Worm (Caenorhabditis elegans) whole organism, young adult: Measurements from ENCODE around the gene F32D8.1.
"Not testable (repeated sequence)": the region's sequence is repeated elsewhere in the genome, so short reads cannot be mapped to it uniquely, and the experiment has no call there.

Experiments
- C06A6.2 ChIP-seq: fragments of 200-800 bp; sonication (Bioruptor generic); conservative IDR thresholded peaks from 2 replicates; pipeline ENCODE4 v1.3.6; 2022; ENCODE audit warnings: missing genetic modification characterization, missing compliant biosample characterization
- F23B12.7 ChIP-seq: sonication (generic microtip); optimal IDR thresholded peaks from 2 replicates; lab custom pipeline; 2017; ENCODE audit warnings: missing genetic modification characterization, mild to moderate bottlenecking, missing compliant biosample characterization, antibody characterized with exemption, moderate library complexity; ENCODE audit not compliant: insufficient read depth
- F52B5.7 ChIP-seq: sonication (generic microtip); optimal IDR thresholded peaks from 2 replicates; lab custom pipeline; 2016; ENCODE audit warnings: mild to moderate bottlenecking, missing genetic modification characterization, missing compliant biosample characterization
- F57C9.4 ChIP-seq: sonication (generic microtip); optimal IDR thresholded peaks from 2 replicates; lab custom pipeline; 2017; ENCODE audit warnings: mild to moderate bottlenecking, missing genetic modification characterization, missing compliant biosample characterization
- K12H6.12 ChIP-seq: fragments of 200-800 bp; sonication (Bioruptor generic); optimal IDR thresholded peaks from 2 replicates; lab custom pipeline; 2018; ENCODE audit warnings: mild to moderate bottlenecking, missing genetic modification characterization, missing compliant biosample characterization
- T26A5.8 ChIP-seq: sonication (generic microtip); optimal IDR thresholded peaks from 2 replicates; lab custom pipeline; 2016; ENCODE audit warnings: missing genetic modification characterization, missing compliant biosample characterization
- Y56A3A.18 ChIP-seq: fragments of 200-800 bp; sonication (Bioruptor generic); IDR thresholded peaks from 2 replicates; pipeline ENCODE4 v1.3.6; 2022; ENCODE audit warnings: missing genetic modification reagents, missing genetic modification characterization, missing compliant biosample characterization
- akir-1 ChIP-seq: fragments of 200-800 bp; sonication (Bioruptor generic); optimal IDR thresholded peaks from 2 replicates; lab custom pipeline; 2018; ENCODE audit warnings: mild to moderate bottlenecking, missing genetic modification characterization, moderate library complexity, missing compliant biosample characterization
- athp-1 ChIP-seq: sonication (generic microtip); optimal IDR thresholded peaks from 2 replicates; lab custom pipeline; 2017; ENCODE audit warnings: mild to moderate bottlenecking, missing genetic modification characterization, missing compliant biosample characterization
- attf-5 ChIP-seq: fragments of 200-800 bp; sonication (Bioruptor generic); optimal IDR thresholded peaks from 2 replicates; lab custom pipeline; 2018; ENCODE audit warnings: mild to moderate bottlenecking, missing genetic modification characterization, missing compliant biosample characterization
- bed-1 ChIP-seq: fragments of 200-800 bp; sonication (Bioruptor generic); IDR thresholded peaks from 2 replicates; pipeline ENCODE4 v1.3.6; 2022; ENCODE audit warnings: missing genetic modification reagents, missing genetic modification characterization, missing compliant biosample characterization
- bed-2 ChIP-seq: fragments of 200-800 bp; sonication (Bioruptor generic); IDR thresholded peaks from 2 replicates; pipeline ENCODE4 v1.3.6; 2022; ENCODE audit warnings: missing genetic modification reagents, missing genetic modification characterization, missing compliant biosample characterization
- cebp-1 ChIP-seq, 2 experiments: fragments of 200-800 bp in 1 of 2; sonication (Bioruptor generic) in 1 of 2; sonication (generic microtip) in 1 of 2; IDR thresholded peaks in 1 of 2; optimal IDR thresholded peaks in 1 of 2; 2 replicates each; pipeline versions ENCODE4 v1.3.6 to Lab custom; 2017 to 2022; ENCODE audit warnings: missing compliant biosample characterization in 2 of 2, missing genetic modification characterization in 2 of 2, mild to moderate bottlenecking in 1 of 2, missing genetic modification reagents in 1 of 2, moderate library complexity in 1 of 2
- cebp-2 ChIP-seq: fragments of 200-800 bp; sonication (Bioruptor generic); IDR thresholded peaks from 2 replicates; pipeline ENCODE4 v1.3.6; 2022; ENCODE audit warnings: missing genetic modification characterization, missing compliant biosample characterization
- ceh-100 ChIP-seq: fragments of 200-800 bp; sonication (Bioruptor generic); IDR thresholded peaks from 2 replicates; pipeline ENCODE4 v1.3.6; 2022; ENCODE audit warnings: missing genetic modification reagents, missing genetic modification characterization, missing compliant biosample characterization
- ceh-27 ChIP-seq: fragments of 200-800 bp; sonication (Bioruptor generic); optimal IDR thresholded peaks from 2 replicates; lab custom pipeline; 2018; ENCODE audit warnings: mild to moderate bottlenecking, missing genetic modification characterization, moderate library complexity, missing compliant biosample characterization
- ceh-91 ChIP-seq: fragments of 200-800 bp; sonication (Bioruptor generic); IDR thresholded peaks from 2 replicates; pipeline ENCODE4 v1.3.6; 2022; ENCODE audit warnings: missing genetic modification reagents, missing genetic modification characterization, missing compliant biosample characterization
- dox-1 ChIP-seq: fragments of 200-800 bp; sonication (Bioruptor generic); IDR thresholded peaks from 2 replicates; pipeline ENCODE4 v1.3.6; 2022; ENCODE audit warnings: missing genetic modification reagents, missing genetic modification characterization, missing compliant biosample characterization
- efl-1 ChIP-seq: fragments of 150-350 bp; optimal IDR thresholded peaks from 2 replicates; lab custom pipeline; 2014; ENCODE audit warnings: missing biosample characterization, missing genetic modification reagents, missing genetic modification characterization
- egl-18 ChIP-seq: fragments of 200-800 bp; sonication (Bioruptor generic); IDR thresholded peaks from 2 replicates; pipeline ENCODE4 v1.3.6; 2022; ENCODE audit warnings: missing genetic modification reagents, missing genetic modification characterization, missing compliant biosample characterization
- hmg-20 ChIP-seq: fragments of 200-800 bp; sonication (Bioruptor generic); IDR thresholded peaks from 2 replicates; pipeline ENCODE4 v1.3.6; 2022; ENCODE audit warnings: missing genetic modification reagents, missing genetic modification characterization, missing compliant biosample characterization
- hsf-1 ChIP-seq: fragments of 200-800 bp; sonication (Bioruptor generic); IDR thresholded peaks from 2 replicates; pipeline ENCODE4 v1.3.6; 2022; ENCODE audit warnings: missing genetic modification reagents, missing genetic modification characterization, missing compliant biosample characterization
- lin-26 ChIP-seq: fragments of 200-800 bp; sonication (Bioruptor generic); IDR thresholded peaks from 2 replicates; pipeline ENCODE4 v1.3.6; 2022; ENCODE audit warnings: missing genetic modification reagents, missing genetic modification characterization, missing compliant biosample characterization
- lin-35 ChIP-seq, 3 experiments: fragments of 150-350 bp in 2 of 3; sonication (generic microtip) in 1 of 3; optimal IDR thresholded peaks; 2 replicates each; lab custom pipeline; 2014 to 2018; ENCODE audit warnings: missing biosample characterization in 3 of 3, missing genetic modification characterization in 3 of 3, missing genetic modification reagents in 3 of 3
- lsl-1 ChIP-seq: fragments of 200-800 bp; sonication (Bioruptor generic); optimal IDR thresholded peaks from 2 replicates; lab custom pipeline; 2018; ENCODE audit warnings: mild to moderate bottlenecking, missing genetic modification characterization, moderate library complexity, missing compliant biosample characterization
- madf-10 ChIP-seq: sonication (generic microtip); optimal IDR thresholded peaks from 2 replicates; lab custom pipeline; 2016; ENCODE audit warnings: mild to moderate bottlenecking, missing genetic modification characterization, missing compliant biosample characterization
- madf-6 ChIP-seq: fragments of 200-800 bp; sonication (Bioruptor generic); IDR thresholded peaks from 2 replicates; pipeline ENCODE4 v1.3.6; 2022; ENCODE audit warnings: missing genetic modification reagents, missing genetic modification characterization, missing compliant biosample characterization
- madf-8 ChIP-seq: fragments of 200-800 bp; sonication (Bioruptor generic); conservative IDR thresholded peaks from 2 replicates; pipeline ENCODE4 v1.3.6; 2022; ENCODE audit warnings: missing genetic modification reagents, missing genetic modification characterization, missing compliant biosample characterization
- mcd-1 ChIP-seq: fragments of 200-800 bp; sonication (Bioruptor generic); IDR thresholded peaks from 2 replicates; pipeline ENCODE4 v1.3.6; 2022; ENCODE audit warnings: missing genetic modification reagents, missing genetic modification characterization, missing compliant biosample characterization
- mes-4 ChIP-seq: sonication (generic microtip); optimal IDR thresholded peaks from 2 replicates; lab custom pipeline; 2016; ENCODE audit warnings: missing genotype, missing genetic modification characterization, missing compliant biosample characterization
- nfya-2 ChIP-seq: fragments of 200-800 bp; sonication (Bioruptor generic); IDR thresholded peaks from 2 replicates; pipeline ENCODE4 v1.3.6; 2022; ENCODE audit warnings: missing genetic modification reagents, missing genetic modification characterization, missing compliant biosample characterization
- nhr-80 ChIP-seq: sonication (generic microtip); optimal IDR thresholded peaks from 2 replicates; lab custom pipeline; 2016; ENCODE audit warnings: missing genetic modification characterization, missing compliant biosample characterization
- pbrm-1 ChIP-seq: fragments of 200-800 bp; sonication (Bioruptor generic); IDR thresholded peaks from 2 replicates; pipeline ENCODE4 v1.3.6; 2022; ENCODE audit warnings: missing genetic modification reagents, missing genetic modification characterization, missing compliant biosample characterization
- rcor-1 ChIP-seq: fragments of 200-800 bp; sonication (Bioruptor generic); IDR thresholded peaks from 2 replicates; pipeline ENCODE4 v1.3.6; 2022; ENCODE audit warnings: missing genetic modification reagents, missing genetic modification characterization, missing compliant biosample characterization
- sea-2 ChIP-seq: fragments of 200-800 bp; sonication (Bioruptor generic); IDR thresholded peaks from 2 replicates; pipeline ENCODE4 v1.3.6; 2022; ENCODE audit warnings: missing genetic modification characterization, missing compliant biosample characterization
- snpc-1.3 ChIP-seq: sonication (generic microtip); optimal IDR thresholded peaks from 2 replicates; lab custom pipeline; 2017; ENCODE audit warnings: missing genetic modification characterization, mild to moderate bottlenecking, missing compliant biosample characterization, antibody characterized with exemption, moderate library complexity, missing genotype, missing genetic modification reagents; ENCODE audit not compliant: insufficient read depth
- somi-1 ChIP-seq: fragments of 200-800 bp; sonication (Bioruptor generic); optimal IDR thresholded peaks from 2 replicates; lab custom pipeline; 2018; ENCODE audit warnings: mild to moderate bottlenecking, missing genetic modification characterization, missing compliant biosample characterization
- sptf-2 ChIP-seq: fragments of 200-800 bp; sonication (Bioruptor generic); optimal IDR thresholded peaks from 2 replicates; lab custom pipeline; 2018; ENCODE audit warnings: mild to moderate bottlenecking, missing genetic modification characterization, missing compliant biosample characterization
- zfh-2 ChIP-seq: fragments of 200-800 bp; sonication (Bioruptor generic); conservative IDR thresholded peaks from 2 replicates; pipeline ENCODE4 v1.3.6; 2022; ENCODE audit warnings: missing genetic modification reagents, missing genetic modification characterization, missing compliant biosample characterization
- ztf-25 ChIP-seq: fragments of 200-800 bp; sonication (Bioruptor generic); IDR thresholded peaks from 2 replicates; pipeline ENCODE4 v1.3.6; 2022; ENCODE audit warnings: missing genetic modification reagents, missing genetic modification characterization, missing compliant biosample characterization

The F32D8.1 gene

ce11 chrV:10861611-10862262 lies 18.9 kb upstream of the F32D8.1 start:
- TF ChIP-seq efl-1 (GFP tag; lab: Kevin White, UChicago) (no peak), bed-1 (no peak), ceh-27 (GFP tag; lab: Kevin White, UChicago) (peak; percentile 30), nhr-80 (peak; percentile 10), F23B12.7 (tag; lab: Kevin White, UChicago) (no peak), C06A6.2 (GFP tag; lab: Robert Waterston, UW) (no peak), attf-5 (GFP tag; lab: Kevin White, UChicago) (peak; percentile 18), athp-1 (tag; lab: Kevin White, UChicago) (no peak), K12H6.12 (tag; lab: Kevin White, UChicago) (peak; percentile 40), lsl-1 (GFP tag; lab: Kevin White, UChicago) (no peak), somi-1 (no peak), hsf-1 (GFP tag; lab: Robert Waterston, UW) (no peak), ceh-100 (no peak), snpc-1.3 (tag; lab: Kevin White, UChicago) (no peak), sptf-2 (no peak), madf-8 (GFP tag; lab: Robert Waterston, UW) (no peak), cebp-1 (GFP tag; IDR thresholded peaks at IDR 0.05; lab: Robert Waterston, UW) (no peak), cebp-1 (tag; optimal IDR thresholded peaks at IDR 0.05; lab: Kevin White, UChicago) (peak; percentile 27), dox-1 (GFP tag; lab: Robert Waterston, UW) (no peak)

DNA sequence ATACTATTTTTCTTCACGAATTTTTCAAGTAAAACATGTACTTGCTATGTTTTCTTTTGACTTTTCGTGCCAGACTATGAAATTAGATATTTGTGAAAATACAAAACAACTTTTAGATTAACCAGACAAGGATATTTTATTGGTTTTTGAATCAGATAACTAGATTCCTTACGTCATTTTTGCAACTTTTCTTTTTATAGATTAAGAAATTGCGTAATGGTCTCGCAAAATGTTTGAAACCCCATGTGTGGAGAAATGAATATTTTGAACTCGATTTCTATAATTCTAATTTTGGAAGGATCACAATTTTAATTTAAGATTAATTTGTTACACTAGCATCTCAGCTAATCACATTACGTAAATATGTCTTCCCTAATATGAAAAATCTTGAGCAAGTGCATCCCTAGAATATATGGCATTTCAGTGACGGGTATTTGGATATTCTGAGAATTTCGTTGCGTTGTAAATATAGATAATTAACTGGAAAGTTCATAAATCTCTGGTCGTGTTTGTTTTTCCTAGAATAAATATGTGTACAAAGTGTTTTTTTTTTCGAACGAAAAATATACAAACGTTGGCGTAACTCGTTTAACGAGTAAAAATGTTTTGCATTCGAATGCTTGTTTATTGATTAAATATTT lies 18.1 kb upstream of the F32D8.1 start:
- TF ChIP-seq madf-10 (tag; lab: Kevin White, UChicago) (no peak), mes-4 (no peak), akir-1 (no peak), nfya-2 (GFP tag; lab: Robert Waterston, UW) (no peak), rcor-1 (no peak), F57C9.4 (tag; lab: Kevin White, UChicago) (no peak)

- TF ChIP-seq lin-26 (GFP tag; lab: Robert Waterston, UW) (no peak), lin-35 (GFP tag; optimal IDR thresholded peaks at IDR 0.05; lab: Kevin White, UChicago) (no peak), T26A5.8 (tag; lab: Kevin White, UChicago) (no peak), hmg-20 (GFP tag; lab: Robert Waterston, UW) (no peak), K12H6.12 (tag; lab: Kevin White, UChicago) (no peak), lsl-1 (GFP tag; lab: Kevin White, UChicago) (no peak)
These were observed 15.0 kb upstream of the F32D8.1 start, which contains the start of gene saeg-1 for ce11 chrV:10865599-10865998. Gene saeg-1 (minus strand): TSS chrV:10865699.

DNA sequence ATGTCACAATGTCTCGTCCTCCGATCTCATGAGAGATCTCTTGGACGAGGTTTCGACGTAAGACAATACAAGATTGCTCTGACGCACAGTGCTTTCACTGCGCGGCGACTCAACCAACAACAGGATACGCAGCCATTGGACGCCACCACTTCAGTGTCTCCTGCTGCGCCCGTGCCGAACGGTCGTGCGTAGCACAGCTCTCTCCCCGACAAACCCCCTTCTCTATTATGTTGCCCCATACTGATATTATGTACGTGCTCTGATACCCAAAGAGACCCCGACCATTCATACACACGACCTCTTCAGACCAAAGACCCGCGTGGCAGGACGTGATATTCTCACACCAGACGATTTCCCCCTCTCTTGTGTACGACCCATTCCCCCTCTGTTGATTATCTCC lies 14.3 kb upstream of the F32D8.1 start:
- TF ChIP-seq F52B5.7 (tag; lab: Kevin White, UChicago) (peak; percentile 41), zfh-2 (GFP tag; lab: Robert Waterston, UW) (peak; percentile 60), lin-26 (GFP tag; lab: Robert Waterston, UW) (peak; percentile 73), dox-1 (GFP tag; lab: Robert Waterston, UW) (peak; percentile 74; the same call in 1 of the 2 replicates), egl-18 (GFP tag; lab: Robert Waterston, UW) (0 out of 2 replicates have a peak, but pooled peaks have one; percentile 49), nfya-2 (GFP tag; lab: Robert Waterston, UW) (0 out of 2 replicates have a peak, but pooled peaks have one; percentile 75), mcd-1 (GFP tag; lab: Robert Waterston, UW) (0 out of 2 replicates have a peak, but pooled peaks have one; percentile 7), cebp-2 (GFP tag; lab: Robert Waterston, UW) (peak; percentile 59; the same call in 1 of the 2 replicates), sea-2 (0 out of 2 replicates have a peak, but pooled peaks have one; percentile 63), Y56A3A.18 (peak; percentile 35; the same call in 1 of the 2 replicates), pbrm-1 (GFP tag; lab: Robert Waterston, UW) (peak; percentile 41; the same call in 1 of the 2 replicates), madf-6 (peak; percentile 30; the same call in 1 of the 2 replicates), bed-2 (GFP tag; lab: Robert Waterston, UW) (peak; percentile 68; the same call in 1 of the 2 replicates), ztf-25 (GFP tag; lab: Robert Waterston, UW) (0 out of 2 replicates have a peak, but pooled peaks have one; percentile 64), cebp-1 (GFP tag; IDR thresholded peaks at IDR 0.05; lab: Robert Waterston, UW) (peak; percentile 38; the same call in 1 of the 2 replicates), ceh-91 (peak; percentile 19; the same call in 1 of the 2 replicates)
- not testable (repeated sequence) for TF ChIP-seq cebp-1 (tag; optimal IDR thresholded peaks at IDR 0.05; lab: Kevin White, UChicago)
